Fruit fly (Drosophila melanogaster): ENCODE results near the gene Tektin-C.

DNA sequence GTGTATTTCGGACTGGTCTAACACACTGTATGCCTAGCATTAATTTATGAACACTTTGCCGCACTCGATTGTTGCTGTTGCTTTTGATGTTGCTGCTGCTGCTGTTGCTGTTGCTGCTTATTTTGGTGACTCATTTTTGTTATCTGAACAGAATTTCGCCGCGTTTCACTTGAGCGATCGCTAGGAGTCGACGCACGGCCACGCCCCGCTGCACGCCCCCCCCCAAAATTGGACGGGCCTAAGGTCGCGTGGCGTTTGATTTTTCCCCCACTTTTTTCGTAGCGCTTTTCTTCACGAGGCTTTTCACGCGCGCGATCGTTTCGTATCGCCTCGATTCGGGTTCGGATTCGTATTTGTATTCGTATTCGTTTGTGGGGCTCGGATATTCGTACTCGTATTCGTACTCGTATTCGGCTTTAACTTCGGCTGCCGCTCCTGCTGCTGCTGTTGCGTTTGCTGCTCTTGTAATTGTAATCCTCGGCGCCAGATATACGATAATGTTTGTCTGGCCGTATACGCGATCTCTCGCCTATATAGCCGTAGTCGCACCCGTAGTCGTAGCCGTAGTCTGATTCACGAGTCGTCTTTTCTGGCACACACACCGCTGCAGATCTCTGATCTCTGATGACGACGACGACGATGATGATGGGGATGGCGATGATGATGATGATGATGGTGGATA is 47.7 kb upstream of the Tektin-C start:
- TF ChIP-seq psq (optimal IDR thresholded peaks at IDR 0.05) (no peak), pan (optimal IDR thresholded peaks at IDR 0.05) (no peak), usp (GFP tag; optimal IDR thresholded peaks at IDR 0.05) (no peak), EcR (GFP tag; optimal IDR thresholded peaks at IDR 0.05) (no peak)
